Fruit fly (Drosophila melanogaster): ENCODE results near the gene CG7065.

dm6 chrX:9155134-9155533, 12.8 kb downstream of the CG7065 start:
- TF ChIP-seq h (optimal IDR thresholded peaks at IDR 0.05) (no peak), Myc (optimal IDR thresholded peaks at IDR 0.05) (no peak), insv (optimal IDR thresholded peaks at IDR 0.05) (no peak), psq (optimal IDR thresholded peaks at IDR 0.05) (no peak), Sin3A (optimal IDR thresholded peaks at IDR 0.05) (no peak)

Data from Kc167 (cell line).